In the genomic region with DNA sequence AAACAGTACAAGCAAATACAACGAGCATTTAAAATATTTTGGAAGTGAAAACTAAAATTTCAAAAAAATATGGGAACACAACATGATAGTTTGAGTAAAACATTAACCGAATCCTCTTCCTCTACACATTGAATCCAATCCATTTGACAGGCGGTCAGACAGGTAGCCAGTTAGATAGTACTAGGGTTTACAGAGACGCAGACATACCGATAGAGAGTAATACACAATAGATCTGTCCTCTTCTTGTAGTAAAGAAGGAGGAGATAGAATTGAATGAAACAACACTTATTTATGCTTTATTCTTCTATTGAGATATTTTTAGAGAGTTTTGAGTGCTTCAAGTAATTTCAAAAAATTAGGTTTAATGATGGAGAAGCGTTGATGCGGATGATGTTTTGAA, we compare ENCODE assay signal across 5 worm cellular contexts.
A peak's percentile ranks its signal among the peaks of the same experiment; 100 is the strongest.
TF ChIP-seq lines count a peak whose summit lies in the region.

No protein-coding gene starts in this region.

TF ChIP-seq in whole organism, L1 larva, 84 proteins besides CTCF, POLR2A, EP300 and RAD21 (continues in another document):
- no peak for TF ChIP-seq zip-4 (GFP tag; optimal IDR thresholded peaks at IDR 0.05; lab: Kevin White, UChicago)
- TF ChIP-seq sox-4 (tag; optimal IDR thresholded peaks at IDR 0.05; lab: Kevin White, UChicago), result no peak
- TF ChIP-seq pqm-1 (tag; optimal IDR thresholded peaks at IDR 0.05; lab: Kevin White, UChicago), result no peak
- TF ChIP-seq nhr-77 (tag; optimal IDR thresholded peaks at IDR 0.05; lab: Kevin White, UChicago), result no peak
- no peak for TF ChIP-seq unc-62 (GFP tag; optimal IDR thresholded peaks at IDR 0.05; lab: Kevin White, UChicago)
- no peak for TF ChIP-seq nhr-20 (tag; optimal IDR thresholded peaks at IDR 0.05; lab: Kevin White, UChicago)
- TF ChIP-seq aha-1 (tag; optimal IDR thresholded peaks at IDR 0.05; lab: Kevin White, UChicago), result no peak
- peak; percentile 34 for TF ChIP-seq snu-23 (GFP tag; optimal IDR thresholded peaks at IDR 0.05; lab: Kevin White, UChicago)
- TF ChIP-seq skn-1 (tag; optimal IDR thresholded peaks at IDR 0.05; lab: Kevin White, UChicago), result no peak
- no peak for TF ChIP-seq elt-2 (tag; optimal IDR thresholded peaks at IDR 0.05; lab: Kevin White, UChicago)
- no peak for TF ChIP-seq nhr-12 (tag; optimal IDR thresholded peaks at IDR 0.05; lab: Kevin White, UChicago)
- TF ChIP-seq hlh-17 (GFP tag; optimal IDR thresholded peaks at IDR 0.05; lab: Kevin White, UChicago; ENCODE audit: borderline replicate concordance), result no peak
- no peak for TF ChIP-seq lsy-2 (tag; optimal IDR thresholded peaks at IDR 0.05; lab: Kevin White, UChicago)
- TF ChIP-seq efl-1 (optimal IDR thresholded peaks at IDR 0.05; lab: Kevin White, UChicago), result peak; percentile 0 to 9
- TF ChIP-seq efl-1 (GFP tag; optimal IDR thresholded peaks at IDR 0.05 in 1 of 2; lab: Kevin White, UChicago), result no peak
- TF ChIP-seq lir-3 (tag; optimal IDR thresholded peaks at IDR 0.05; lab: Kevin White, UChicago; ENCODE audit: poor library complexity), result no peak
- TF ChIP-seq nhr-237 (tag; optimal IDR thresholded peaks at IDR 0.05; lab: Kevin White, UChicago), result no peak
- peak; percentile 23 for TF ChIP-seq blmp-1 (tag; optimal IDR thresholded peaks at IDR 0.05; lab: Kevin White, UChicago)

TF ChIP-seq in whole organism, L3 larva, 47 proteins besides CTCF, POLR2A, EP300 and RAD21:
- no peak for TF ChIP-seq ceh-16 (tag; optimal IDR thresholded peaks at IDR 0.05; lab: Kevin White, UChicago)
- TF ChIP-seq lin-39 (tag; optimal IDR thresholded peaks at IDR 0.05; lab: Kevin White, UChicago), result no peak
- peak; percentile 19 for TF ChIP-seq hmg-11 (tag; optimal IDR thresholded peaks at IDR 0.05; lab: Kevin White, UChicago)
- no peak for TF ChIP-seq ceh-9 (tag; optimal IDR thresholded peaks at IDR 0.05; lab: Kevin White, UChicago)
- TF ChIP-seq sea-2 (GFP tag; optimal IDR thresholded peaks at IDR 0.05; lab: Kevin White, UChicago), result no peak
- peak; percentile 9 for TF ChIP-seq nhr-25 (tag; optimal IDR thresholded peaks at IDR 0.05; lab: Kevin White, UChicago)
- no peak for TF ChIP-seq nhr-28 (tag; optimal IDR thresholded peaks at IDR 0.05; lab: Kevin White, UChicago)

TF ChIP-seq in whole organism, late embryonic, 69 proteins besides CTCF, POLR2A, EP300 and RAD21:
- TF ChIP-seq unc-55 (GFP tag; optimal IDR thresholded peaks at IDR 0.05; lab: Kevin White, UChicago) (peak; percentile 11), ztf-16 (tag; optimal IDR thresholded peaks at IDR 0.05; lab: Kevin White, UChicago) (no peak)
TF ChIP-seq in whole organism, late embryonic: peak in this region for 1.

TF ChIP-seq in whole organism, mixed stage, embryonic, 35 proteins besides CTCF, POLR2A, EP300 and RAD21:
- TF ChIP-seq nhr-76 (tag; optimal IDR thresholded peaks at IDR 0.05; lab: Kevin White, UChicago), result no peak
- TF ChIP-seq mep-1 (tag; optimal IDR thresholded peaks at IDR 0.05; lab: Kevin White, UChicago), result no peak
- no peak for TF ChIP-seq ceh-43 (GFP tag; optimal IDR thresholded peaks at IDR 0.05; lab: Kevin White, UChicago)
- peak; percentile 4 for TF ChIP-seq hlh-1 (tag; optimal IDR thresholded peaks at IDR 0.05; lab: Kevin White, UChicago)
- TF ChIP-seq ces-1 (GFP tag; optimal IDR thresholded peaks at IDR 0.05; lab: Kevin White, UChicago), result no peak
- peak; percentile 63 for TF ChIP-seq unc-62 (GFP tag; optimal IDR thresholded peaks at IDR 0.05; lab: Kevin White, UChicago)
TF ChIP-seq in whole organism, mixed stage, embryonic: peak in this region for 2.

TF ChIP-seq in whole organism, young adult, 124 proteins besides CTCF, POLR2A, EP300 and RAD21:
- no peak for TF ChIP-seq F10E7.11 (tag; optimal IDR thresholded peaks at IDR 0.05; lab: Kevin White, UChicago)
- peak; percentile 84; the same call in 1 of the 2 replicates for TF ChIP-seq hmg-1.2 (GFP tag; IDR thresholded peaks at IDR 0.05; lab: Robert Waterston, UW)
- no peak for TF ChIP-seq snpc-1.3 (tag; optimal IDR thresholded peaks at IDR 0.05; lab: Kevin White, UChicago; ENCODE audit: insufficient read depth)
